Fruit fly (Drosophila melanogaster): ENCODE measurements around the gene hiw.
A peak's percentile ranks its signal among the peaks of the same experiment; 100 is the strongest.

Gene hiw

DNA sequence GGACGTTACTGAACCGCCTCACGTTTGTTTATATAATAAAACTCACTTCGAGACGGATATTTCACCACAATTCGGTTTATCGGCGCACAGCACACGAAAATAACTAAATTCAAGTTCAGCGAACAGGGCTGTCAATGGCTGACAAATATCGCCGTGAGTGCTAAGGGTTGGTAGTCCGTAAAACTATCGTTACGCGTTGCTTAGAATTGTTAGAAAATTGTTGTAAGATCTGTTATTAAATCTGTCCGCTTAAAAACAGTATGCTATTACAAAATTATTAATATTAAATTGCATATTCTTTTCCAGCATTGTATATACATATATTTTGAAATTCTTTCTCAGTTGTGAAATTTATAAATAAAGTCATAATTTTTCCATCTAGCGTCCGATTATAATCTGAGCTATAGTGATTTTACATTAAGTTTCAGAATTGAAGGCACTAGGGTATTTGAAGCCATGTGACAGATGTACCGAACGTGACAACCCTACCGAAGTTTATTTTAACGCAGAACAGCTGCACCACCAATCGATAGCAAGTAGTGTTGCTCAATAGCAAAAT is 21.4 kb upstream of the hiw start, which contains the start of gene Cox17 (continued):
- TF ChIP-seq CG9797 (GFP tag; optimal IDR thresholded peaks at IDR 0.05) (peak; percentile 2), zf30C (GFP tag; optimal IDR thresholded peaks at IDR 0.05) (no peak), Usf (GFP tag; optimal IDR thresholded peaks at IDR 0.05) (peak; percentile 69), CG16863 (GFP tag; optimal IDR thresholded peaks at IDR 0.05) (peak; percentile 33), Dip2 (GFP tag; IDR thresholded peaks at IDR 0.05) (no peak), tin (GFP tag; optimal IDR thresholded peaks at IDR 0.05) (peak; percentile 84), Bgb (GFP tag; IDR thresholded peaks at IDR 0.05; ENCODE audit: partially characterized antibody) (peak; percentile 70), lola (GFP tag; optimal IDR thresholded peaks at IDR 0.05) (peak in 1 of 3 experiments; percentile 86), CG30431 (GFP tag; optimal IDR thresholded peaks at IDR 0.05) (peak; percentile 66), dati (GFP tag; IDR thresholded peaks at IDR 0.05) (0 out of 2 replicates have a peak, but pooled peaks have one; percentile 25), C15 (GFP tag; IDR thresholded peaks at IDR 0.05) (no peak), Hmx (GFP tag; optimal IDR thresholded peaks at IDR 0.05) (peak; percentile 70), Xrp1 (GFP tag; IDR thresholded peaks at IDR 0.05) (peak; percentile 74), CG5245 (GFP tag; optimal IDR thresholded peaks at IDR 0.05) (peak; percentile 65), CG15514 (GFP tag; optimal IDR thresholded peaks at IDR 0.05) (peak; percentile 71), CG1792 (GFP tag; optimal IDR thresholded peaks at IDR 0.05) (peak; percentile 0), PHDP (tag; optimal IDR thresholded peaks at IDR 0.05) (peak; percentile 73), CG2889 (GFP tag; IDR thresholded peaks at IDR 0.05) (0 out of 3 replicates have a peak, but pooled peaks have one; percentile 40), CG6272 (GFP tag; IDR thresholded peaks at IDR 0.05) (peak; percentile 71), Oli (tag; optimal IDR thresholded peaks at IDR 0.05) (peak; percentile 75), CG10979 (tag; optimal IDR thresholded peaks at IDR 0.05) (peak; percentile 79), luna (GFP tag; optimal IDR thresholded peaks at IDR 0.05) (no peak), NC2β (GFP tag; optimal IDR thresholded peaks at IDR 0.05) (peak; percentile 43), CG15073 (GFP tag; optimal IDR thresholded peaks at IDR 0.05) (peak; percentile 18), zfh1 (GFP tag; IDR thresholded peaks at IDR 0.05) (peak; percentile 51; the same call in 2 of the 3 replicates), CG8478 (optimal IDR thresholded peaks at IDR 0.05) (no peak), Antp (GFP tag; optimal IDR thresholded peaks at IDR 0.05) (peak; percentile 57), nom (GFP tag; optimal IDR thresholded peaks at IDR 0.05) (peak; percentile 53), nerfin-2 (GFP tag; IDR thresholded peaks at IDR 0.05; ENCODE audit: partially characterized antibody) (0 out of 2 replicates have a peak, but pooled peaks have one; percentile 45), CG11504 (tag; optimal IDR thresholded peaks at IDR 0.05) (peak; percentile 86), gsb-n (tag; optimal IDR thresholded peaks at IDR 0.05) (peak; percentile 62), slbo (GFP tag; IDR thresholded peaks at IDR 0.05) (peak; percentile 80), cato (GFP tag; optimal IDR thresholded peaks at IDR 0.05; ENCODE audit: borderline replicate concordance) (peak; percentile 82), BtbVII (GFP tag; optimal IDR thresholded peaks at IDR 0.05) (peak; percentile 78), p53 (GFP tag; optimal IDR thresholded peaks at IDR 0.05) (no peak), tgo (GFP tag; IDR thresholded peaks at IDR 0.05) (peak; percentile 65), ap (GFP tag; IDR thresholded peaks at IDR 0.05) (no peak), CG18764 (GFP tag; optimal IDR thresholded peaks at IDR 0.05) (peak; percentile 80), da (GFP tag; optimal IDR thresholded peaks at IDR 0.05) (no peak), Hr3 (GFP tag; optimal IDR thresholded peaks at IDR 0.05) (peak; percentile 88), ind (GFP tag; optimal IDR thresholded peaks at IDR 0.05) (peak; percentile 84), Nf-YA (GFP tag; IDR thresholded peaks at IDR 0.05) (no peak), pzg (GFP tag; optimal IDR thresholded peaks at IDR 0.05) (peak; percentile 46), Ets97D (GFP tag; optimal IDR thresholded peaks at IDR 0.05) (peak; percentile 45), seq (GFP tag; IDR thresholded peaks at IDR 0.05) (peak; percentile 38), tna (GFP tag; IDR thresholded peaks at IDR 0.05; ENCODE audit: partially characterized antibody) (no peak), crc (GFP tag; optimal IDR thresholded peaks at IDR 0.05) (peak; percentile 47), inv (GFP tag; IDR thresholded peaks at IDR 0.05; ENCODE audit: partially characterized antibody) (peak; percentile 75), Med (GFP tag) (peak; percentile 87), D19A (tag; optimal IDR thresholded peaks at IDR 0.05) (peak; percentile 74)
